Worm (Caenorhabditis elegans) whole organism, L1 larva: ENCODE measurements around the gene C25D7.16.

Experiments
- C04F5.9 ChIP-seq: sonication (generic microtip); optimal IDR thresholded peaks from 2 replicates; lab custom pipeline; 2016; ENCODE audit warnings: missing genetic modification characterization, missing compliant biosample characterization
- C16A3.4 ChIP-seq: fragments of 150-350 bp; optimal IDR thresholded peaks from 2 replicates; lab custom pipeline; 2014; ENCODE audit warnings: missing biosample characterization, missing genetic modification characterization
- F16B12.6 ChIP-seq: fragments of 150-350 bp; optimal IDR thresholded peaks from 2 replicates; lab custom pipeline; 2014; ENCODE audit warnings: missing biosample characterization, missing genetic modification characterization
- Y116A8C.19 ChIP-seq: sonication (generic microtip); optimal IDR thresholded peaks from 2 replicates; lab custom pipeline; 2016; ENCODE audit warnings: missing compliant biosample characterization, missing genetic modification characterization, borderline replicate concordance
- aha-1 ChIP-seq: fragments of 150-350 bp; optimal IDR thresholded peaks from 2 replicates; lab custom pipeline; 2014; ENCODE audit warnings: missing biosample characterization, missing genetic modification characterization
- alr-1 ChIP-seq: fragments of 200-800 bp; sonication (Bioruptor generic); optimal IDR thresholded peaks from 2 replicates; lab custom pipeline; 2018; ENCODE audit warnings: borderline replicate concordance, mild to moderate bottlenecking, missing genetic modification characterization, missing compliant biosample characterization
- aly-2 ChIP-seq: fragments of 150-350 bp; optimal IDR thresholded peaks from 2 replicates; lab custom pipeline; 2014; ENCODE audit warnings: missing biosample characterization, missing genetic modification characterization
- ceh-82 ChIP-seq, 3 experiments: fragments of 150-350 bp in 1 of 3; sonication (generic microtip) in 2 of 3; optimal IDR thresholded peaks; 2 replicates each; lab custom pipeline; 2014 to 2017; ENCODE audit warnings: missing biosample characterization in 3 of 3, missing genetic modification characterization in 3 of 3
- ceh-88 ChIP-seq: fragments of 200-800 bp; sonication (Bioruptor generic); IDR thresholded peaks from 2 replicates; pipeline ENCODE4 v1.3.6; 2022; ENCODE audit warnings: missing genetic modification characterization, missing compliant biosample characterization
- dpl-1 ChIP-seq, 3 experiments: fragments of 150-350 bp in 2 of 3; sonication (generic microtip) in 1 of 3; optimal IDR thresholded peaks; 2 replicates each; lab custom pipeline; 2014 to 2017; ENCODE audit warnings: missing biosample characterization in 3 of 3, missing genetic modification characterization in 3 of 3, missing genetic modification reagents in 3 of 3
- dsc-1 ChIP-seq: sonication (generic microtip); optimal IDR thresholded peaks from 2 replicates; lab custom pipeline; 2016; ENCODE audit warnings: mild to moderate bottlenecking, missing genetic modification characterization, missing compliant biosample characterization
- efl-1 ChIP-seq, 4 experiments: fragments of 150-350 bp; optimal IDR thresholded peaks in 3 of 4; peaks in 1 of 4; 1 replicate in 1 of 4; 2 replicates in 3 of 4; lab custom pipeline; 2014; ENCODE audit warnings: missing biosample characterization in 2 of 4, missing genetic modification characterization in 2 of 4, missing genetic modification reagents in 2 of 4
- efl-3 ChIP-seq: fragments of 200-800 bp; sonication (Bioruptor generic); optimal IDR thresholded peaks from 2 replicates; lab custom pipeline; 2018; ENCODE audit warnings: mild to moderate bottlenecking, missing genetic modification characterization, missing compliant biosample characterization
- egl-27 ChIP-seq, 2 experiments: fragments of 150-350 bp in 1 of 2; sonication (generic microtip); optimal IDR thresholded peaks; 3 replicates each; lab custom pipeline; 2017 to 2018; ENCODE audit warnings: missing biosample characterization in 2 of 2, missing genetic modification characterization in 2 of 2, missing genetic modification reagents in 2 of 2
- elt-3 ChIP-seq, 6 experiments: fragments of 150-350 bp in 1 of 6; sonication (generic microtip); optimal IDR thresholded peaks; 2 replicates each; lab custom pipeline; 2017 to 2018; ENCODE audit warnings: missing biosample characterization in 6 of 6, missing genetic modification characterization in 6 of 6, inconsistent platforms in 1 of 6
- fkh-10 ChIP-seq: sonication (generic microtip); optimal IDR thresholded peaks from 2 replicates; lab custom pipeline; 2017; ENCODE audit warnings: missing biosample characterization, missing genetic modification reagents, missing genetic modification characterization
- fkh-4 ChIP-seq: sonication (generic microtip); optimal IDR thresholded peaks from 2 replicates; lab custom pipeline; 2016; ENCODE audit warnings: missing compliant biosample characterization, missing genetic modification characterization, borderline replicate concordance
- fkh-8 ChIP-seq: sonication (generic microtip); optimal IDR thresholded peaks from 2 replicates; lab custom pipeline; 2016; ENCODE audit warnings: mild to moderate bottlenecking, missing genetic modification characterization, missing compliant biosample characterization
- hlh-4 ChIP-seq: sonication (generic microtip); optimal IDR thresholded peaks from 2 replicates; lab custom pipeline; 2016; ENCODE audit warnings: mild to moderate bottlenecking, missing genetic modification characterization, missing compliant biosample characterization
- hpl-2 ChIP-seq: fragments of 150-350 bp; optimal IDR thresholded peaks from 2 replicates; lab custom pipeline; 2014; ENCODE audit warnings: missing biosample characterization, missing genetic modification reagents, missing genetic modification characterization
- irx-1 ChIP-seq: sonication (generic microtip); optimal IDR thresholded peaks from 2 replicates; lab custom pipeline; 2016; ENCODE audit warnings: missing genetic modification characterization, missing compliant biosample characterization
- isw-1 ChIP-seq: fragments of 200-800 bp; sonication (Bioruptor generic); IDR thresholded peaks from 2 replicates; pipeline ENCODE4 v1.3.6; 2022; ENCODE audit warnings: missing genetic modification characterization, missing compliant biosample characterization
- jun-1 ChIP-seq: fragments of 150-350 bp; optimal IDR thresholded peaks from 2 replicates; lab custom pipeline; 2014; ENCODE audit warnings: missing biosample characterization, missing genetic modification reagents, missing genetic modification characterization
- lin-13 ChIP-seq: fragments of 150-350 bp; optimal IDR thresholded peaks from 2 replicates; lab custom pipeline; 2014; ENCODE audit warnings: missing biosample characterization, missing genetic modification reagents, missing genetic modification characterization
- lin-14 ChIP-seq: fragments of 200-800 bp; sonication (Bioruptor generic); optimal IDR thresholded peaks from 2 replicates; lab custom pipeline; 2018; ENCODE audit warnings: mild to moderate bottlenecking, missing genetic modification characterization, moderate library complexity, missing compliant biosample characterization
- lin-15B ChIP-seq: fragments of 150-350 bp; sonication (generic microtip); optimal IDR thresholded peaks from 3 replicates; lab custom pipeline; 2014; ENCODE audit warnings: missing biosample characterization, missing genetic modification characterization
- lin-35 ChIP-seq, 2 experiments: fragments of 150-350 bp; optimal IDR thresholded peaks; 2 replicates each; lab custom pipeline; 2014; ENCODE audit warnings: missing biosample characterization in 2 of 2, missing genetic modification characterization in 2 of 2, missing genetic modification reagents in 2 of 2
- lin-39 ChIP-seq: fragments of 150-350 bp; optimal IDR thresholded peaks from 2 replicates; lab custom pipeline; 2014; ENCODE audit warnings: missing biosample characterization, missing genetic modification reagents, missing genetic modification characterization
- lsy-2 ChIP-seq, 2 experiments: fragments of 150-350 bp; optimal IDR thresholded peaks; 2 replicates each; lab custom pipeline; 2014; ENCODE audit warnings: missing biosample characterization in 2 of 2, missing genetic modification characterization in 2 of 2
- nhr-11 ChIP-seq: fragments of 150-350 bp; optimal IDR thresholded peaks from 2 replicates; lab custom pipeline; 2014; ENCODE audit warnings: missing biosample characterization, missing genetic modification characterization
- nhr-12 ChIP-seq: sonication (generic microtip); optimal IDR thresholded peaks from 2 replicates; lab custom pipeline; 2017; ENCODE audit warnings: missing biosample characterization, missing genetic modification characterization
- nhr-19 ChIP-seq: fragments of 200-800 bp; sonication (Bioruptor generic); conservative IDR thresholded peaks from 2 replicates; pipeline ENCODE4 v1.3.6; 2022; ENCODE audit warnings: missing genetic modification characterization, missing compliant biosample characterization
- nhr-28 ChIP-seq: fragments of 150-350 bp; optimal IDR thresholded peaks from 2 replicates; lab custom pipeline; 2014; ENCODE audit warnings: missing biosample characterization, missing genetic modification characterization
- nhr-47 ChIP-seq: sonication (generic microtip); optimal IDR thresholded peaks from 2 replicates; lab custom pipeline; 2016; ENCODE audit warnings: mild to moderate bottlenecking, missing genetic modification characterization, moderate library complexity, missing compliant biosample characterization
- nhr-76 ChIP-seq: sonication (generic microtip); optimal IDR thresholded peaks from 2 replicates; lab custom pipeline; 2017; ENCODE audit warnings: missing biosample characterization, missing genetic modification characterization
- nhr-84 ChIP-seq: sonication (generic microtip); optimal IDR thresholded peaks from 2 replicates; lab custom pipeline; 2017; ENCODE audit warnings: missing biosample characterization, missing genetic modification characterization
- nhr-90 ChIP-seq: sonication (generic microtip); optimal IDR thresholded peaks from 2 replicates; lab custom pipeline; 2016; ENCODE audit warnings: mild to moderate bottlenecking, missing genetic modification characterization, missing compliant biosample characterization; ENCODE audit not compliant: poor library complexity
- pag-3 ChIP-seq: sonication (generic microtip); optimal IDR thresholded peaks from 2 replicates; lab custom pipeline; 2017; ENCODE audit warnings: missing genetic modification characterization, mild to moderate bottlenecking, missing compliant biosample characterization, antibody characterized with exemption, borderline replicate concordance; ENCODE audit not compliant: insufficient read depth
- pqm-1 ChIP-seq: sonication (generic microtip); optimal IDR thresholded peaks from 3 replicates; lab custom pipeline; 2017; ENCODE audit warnings: missing biosample characterization, missing genetic modification characterization
- skn-1 ChIP-seq: fragments of 150-350 bp; optimal IDR thresholded peaks from 2 replicates; lab custom pipeline; 2014; ENCODE audit warnings: missing biosample characterization, missing genetic modification characterization
- snu-23 ChIP-seq: sonication (generic microtip); optimal IDR thresholded peaks from 2 replicates; lab custom pipeline; 2016; ENCODE audit warnings: missing genetic modification characterization, missing compliant biosample characterization
- sup-37 ChIP-seq: fragments of 200-800 bp; sonication (Bioruptor generic); optimal IDR thresholded peaks from 2 replicates; lab custom pipeline; 2018; ENCODE audit warnings: mild to moderate bottlenecking, missing genetic modification characterization, missing compliant biosample characterization
- swsn-7 ChIP-seq: sonication (generic microtip); optimal IDR thresholded peaks from 2 replicates; lab custom pipeline; 2016; ENCODE audit warnings: missing genetic modification characterization, missing compliant biosample characterization
- tbx-2 ChIP-seq: sonication (generic microtip); optimal IDR thresholded peaks from 2 replicates; lab custom pipeline; 2016; ENCODE audit warnings: missing genetic modification characterization, missing compliant biosample characterization
- unc-130 ChIP-seq: fragments of 150-350 bp; optimal IDR thresholded peaks from 2 replicates; lab custom pipeline; 2017; ENCODE audit warnings: missing biosample characterization, missing genetic modification characterization, inconsistent platforms
- unc-30 ChIP-seq: sonication (generic microtip); optimal IDR thresholded peaks from 2 replicates; lab custom pipeline; 2017; ENCODE audit warnings: missing biosample characterization, missing genetic modification characterization
- unc-62 ChIP-seq: fragments of 150-350 bp; optimal IDR thresholded peaks from 2 replicates; lab custom pipeline; 2014; ENCODE audit warnings: missing biosample characterization, missing genetic modification reagents, missing genetic modification characterization
- unc-86 ChIP-seq: sonication (generic microtip); optimal IDR thresholded peaks from 2 replicates; lab custom pipeline; 2016; ENCODE audit warnings: missing genetic modification characterization, missing compliant biosample characterization
- xbp-1 ChIP-seq: sonication (generic microtip); optimal IDR thresholded peaks from 2 replicates; lab custom pipeline; 2016; ENCODE audit warnings: missing genetic modification characterization, missing compliant biosample characterization
- ztf-4 ChIP-seq: fragments of 150-350 bp; optimal IDR thresholded peaks from 2 replicates; lab custom pipeline; 2014; ENCODE audit warnings: missing biosample characterization, missing genetic modification characterization

Gene C25D7.16

DNA sequence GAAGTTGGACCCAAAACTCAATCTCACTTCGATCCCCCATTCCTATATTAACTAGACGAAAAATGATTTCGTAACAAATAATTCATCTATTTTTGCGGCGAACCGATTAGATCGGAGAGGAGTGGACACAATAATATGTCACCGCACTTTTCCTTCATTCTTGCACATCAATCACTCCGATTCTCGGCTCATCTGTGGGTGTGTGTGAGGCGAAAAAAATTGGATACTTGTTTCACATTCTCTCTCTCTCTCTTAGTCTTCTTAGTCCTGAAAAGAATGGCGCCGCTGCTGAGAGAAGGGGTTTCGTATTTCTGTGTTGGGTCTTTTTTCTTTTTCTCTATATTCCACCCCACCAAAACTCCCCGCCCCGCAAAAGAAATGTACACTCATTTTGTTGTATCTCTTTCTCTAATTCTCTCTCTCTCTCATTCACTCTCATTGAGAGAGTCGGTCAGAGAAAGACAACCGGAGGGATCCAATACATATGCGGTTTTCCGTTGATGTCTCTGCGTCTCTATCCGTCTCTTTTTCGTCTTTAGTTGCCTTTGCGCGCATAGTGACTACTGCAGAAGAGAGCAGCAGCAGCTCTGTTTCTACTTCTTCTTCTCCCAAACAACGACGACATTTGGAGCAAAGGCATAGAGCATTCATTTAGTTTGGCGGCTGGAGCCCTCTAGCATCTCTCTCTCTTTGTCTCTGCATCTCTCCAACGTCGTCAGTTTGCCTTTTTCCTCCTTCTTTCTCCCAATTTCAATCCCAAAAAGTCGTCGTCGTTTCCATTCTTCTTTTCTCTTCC is 15.2 kb downstream of the C25D7.16 start, which contains the start of gene unc-76:
Gene unc-76, plus strand, starts transcription at position 746 of the 796 bp plus-strand sequence.
- TF ChIP-seq unc-130 (tag; lab: Kevin White, UChicago) (peak; percentile 19), pag-3 (tag; lab: Kevin White, UChicago) (no peak), nhr-90 (tag; lab: Kevin White, UChicago) (peak; percentile 13), fkh-4 (tag; lab: Kevin White, UChicago) (peak; percentile 40), lsy-2 (tag; optimal IDR thresholded peaks at IDR 0.05; lab: Kevin White, UChicago) (peak; percentile 76 to 87), lin-15B (tag; lab: Kevin White, UChicago) (peak; percentile 29), ceh-82 (tag; optimal IDR thresholded peaks at IDR 0.05; lab: Kevin White, UChicago) (peak; percentile 49 to 84 (median 70)), lin-14 (GFP tag; lab: Kevin White, UChicago) (peak; percentile 99), alr-1 (tag; lab: Kevin White, UChicago) (no peak), C04F5.9 (tag; lab: Kevin White, UChicago) (no peak), skn-1 (tag; lab: Kevin White, UChicago) (peak; percentile 20), fkh-8 (tag; lab: Kevin White, UChicago) (peak; percentile 95), dsc-1 (peak; percentile 89), snu-23 (GFP tag; lab: Kevin White, UChicago) (peak; percentile 90), isw-1 (GFP tag; lab: Robert Waterston, UW) (peak; percentile 68), efl-3 (GFP tag; lab: Kevin White, UChicago) (no peak), nhr-11 (tag; lab: Kevin White, UChicago) (peak; percentile 63), nhr-19 (GFP tag; lab: Robert Waterston, UW) (peak; percentile 81), hpl-2 (GFP tag; lab: Kevin White, UChicago) (no peak), hlh-4 (tag; lab: Kevin White, UChicago) (no peak), nhr-84 (tag; lab: Kevin White, UChicago) (no peak), ceh-88 (GFP tag; lab: Robert Waterston, UW) (no peak; the same call in 1 of the 2 replicates), nhr-28 (tag; lab: Kevin White, UChicago) (no peak), elt-3 (tag; optimal IDR thresholded peaks at IDR 0.05; lab: Kevin White, UChicago) (no peak), tbx-2 (peak; percentile 91), jun-1 (peak; percentile 81), aha-1 (peak; percentile 7), F16B12.6 (peak; percentile 12), sup-37 (GFP tag; lab: Kevin White, UChicago) (no peak), efl-1 (optimal IDR thresholded peaks at IDR 0.05; lab: Kevin White, UChicago) (peak; percentile 76 to 80), efl-1 (GFP tag; optimal IDR thresholded peaks at IDR 0.05 in 1 of 2; lab: Kevin White, UChicago) (peak; percentile 52 to 94), lin-13 (GFP tag; lab: Kevin White, UChicago) (peak; percentile 62), ztf-4 (tag; lab: Kevin White, UChicago) (peak; percentile 53), nhr-12 (tag; lab: Kevin White, UChicago) (no peak), swsn-7 (peak; percentile 90), egl-27 (tag; optimal IDR thresholded peaks at IDR 0.05; lab: Kevin White, UChicago) (peak; percentile 58 to 76), unc-30 (tag; lab: Kevin White, UChicago) (no peak), pqm-1 (tag; lab: Kevin White, UChicago) (no peak), aly-2 (tag; lab: Kevin White, UChicago) (peak; percentile 41), C16A3.4 (tag; lab: Kevin White, UChicago) (peak; percentile 66), fkh-10 (GFP tag; lab: Kevin White, UChicago) (peak; percentile 56), unc-86 (tag; lab: Kevin White, UChicago) (peak; percentile 92), unc-62 (no peak), xbp-1 (tag; lab: Kevin White, UChicago) (peak; percentile 80), lin-39 (tag; lab: Kevin White, UChicago) (peak; percentile 63), lin-35 (GFP tag; optimal IDR thresholded peaks at IDR 0.05; lab: Kevin White, UChicago) (peak; percentile 38 to 70), irx-1 (tag; lab: Kevin White, UChicago) (peak; percentile 80), Y116A8C.19 (tag; lab: Kevin White, UChicago) (no peak), nhr-47 (tag; lab: Kevin White, UChicago) (peak; percentile 88), dpl-1 (GFP tag; optimal IDR thresholded peaks at IDR 0.05; lab: Kevin White, UChicago) (peak; percentile 49 to 59 (median 57)), nhr-76 (tag; lab: Kevin White, UChicago) (no peak)
